Worm (Caenorhabditis elegans) whole organism, L4 larva: ENCODE results near the gene his-7.

Source experiments
- F37D6.2 ChIP-seq: sonication (generic microtip); optimal IDR thresholded peaks from 2 replicates; lab custom pipeline; 2016; ENCODE audit warnings: mild to moderate bottlenecking, missing genetic modification characterization, missing compliant biosample characterization
- F44E2.7 ChIP-seq: fragments of 200-800 bp; sonication (Bioruptor generic); IDR thresholded peaks from 2 replicates; pipeline ENCODE4 v2.1.2; 2022; ENCODE audit warnings: missing genetic modification characterization, missing compliant biosample characterization
- Y105C5A.15 ChIP-seq: fragments of 200-800 bp; sonication (Bioruptor generic); IDR thresholded peaks from 2 replicates; pipeline ENCODE4 v1.3.6; 2022; ENCODE audit warnings: missing genetic modification characterization, missing compliant biosample characterization
- Y48G9A.11 ChIP-seq: fragments of 200-800 bp; sonication (Bioruptor generic); IDR thresholded peaks from 2 replicates; pipeline ENCODE4 v1.3.6; 2022; ENCODE audit warnings: missing genetic modification reagents, missing genetic modification characterization, missing compliant biosample characterization
- Y5F2A.4 ChIP-seq: fragments of 200-800 bp; sonication (Bioruptor generic); optimal IDR thresholded peaks from 2 replicates; lab custom pipeline; 2018; ENCODE audit warnings: mild to moderate bottlenecking, missing genetic modification characterization, missing compliant biosample characterization
- ZK546.5 ChIP-seq, 2 experiments: sonication (generic microtip); optimal IDR thresholded peaks; 2 replicates each; lab custom pipeline; 2017; ENCODE audit warnings: missing biosample characterization in 2 of 2, missing genetic modification characterization in 2 of 2
- aha-1 ChIP-seq: fragments of 150-350 bp; peaks from one replicate; lab custom pipeline; 2014; ENCODE audit warnings: missing biosample characterization, missing genetic modification characterization
- aly-2 ChIP-seq: sonication (generic microtip); optimal IDR thresholded peaks from 2 replicates; lab custom pipeline; 2018; ENCODE audit warnings: missing biosample characterization, missing genetic modification characterization
- arid-1 ChIP-seq: fragments of 200-800 bp; sonication (Bioruptor generic); conservative IDR thresholded peaks from 2 replicates; pipeline ENCODE4 v1.3.6; 2022; ENCODE audit warnings: missing genetic modification reagents, missing genetic modification characterization, missing compliant biosample characterization
- attf-4 ChIP-seq: sonication (generic microtip); optimal IDR thresholded peaks from 3 replicates; lab custom pipeline; 2017; ENCODE audit warnings: missing biosample characterization, missing genetic modification characterization
- ceh-20 ChIP-seq: fragments of 200-800 bp; sonication (Bioruptor generic); IDR thresholded peaks from 2 replicates; pipeline ENCODE4 v1.3.6; 2022; ENCODE audit warnings: missing genetic modification reagents, missing genetic modification characterization, missing compliant biosample characterization
- ceh-82 ChIP-seq: sonication (generic microtip); optimal IDR thresholded peaks from 2 replicates; lab custom pipeline; 2017; ENCODE audit warnings: missing biosample characterization, missing genetic modification characterization
- ces-1 ChIP-seq: fragments of 150-350 bp; sonication (generic microtip); optimal IDR thresholded peaks from 4 replicates; lab custom pipeline; 2014; ENCODE audit warnings: missing biosample characterization, missing genetic modification reagents, missing genetic modification characterization
- cey-2 ChIP-seq: sonication (generic microtip); optimal IDR thresholded peaks from 3 replicates; lab custom pipeline; 2017; ENCODE audit warnings: missing genetic modification characterization, mild to moderate bottlenecking, missing compliant biosample characterization, antibody characterized with exemption, borderline replicate concordance; ENCODE audit not compliant: insufficient read depth
- daf-12 ChIP-seq: fragments of 150-350 bp; optimal IDR thresholded peaks from 2 replicates; lab custom pipeline; 2014; ENCODE audit warnings: missing biosample characterization, missing genetic modification reagents, missing genetic modification characterization
- daf-19 ChIP-seq: fragments of 200-800 bp; sonication (Bioruptor generic); conservative IDR thresholded peaks from 2 replicates; pipeline ENCODE4 v1.3.6; 2022; ENCODE audit warnings: missing genetic modification characterization, missing compliant biosample characterization
- dpl-1 ChIP-seq: fragments of 150-350 bp; optimal IDR thresholded peaks from 2 replicates; lab custom pipeline; 2014; ENCODE audit warnings: missing biosample characterization, missing genetic modification reagents, missing genetic modification characterization
- duxl-1 ChIP-seq: sonication (generic microtip); optimal IDR thresholded peaks from 2 replicates; lab custom pipeline; 2016; ENCODE audit warnings: mild to moderate bottlenecking, missing genetic modification characterization, moderate library complexity, missing compliant biosample characterization; ENCODE audit not compliant: poor library complexity
- dve-1 ChIP-seq: sonication (generic microtip); optimal IDR thresholded peaks from 2 replicates; lab custom pipeline; 2017; ENCODE audit warnings: antibody characterized with exemption, mild to moderate bottlenecking, missing genetic modification characterization, missing compliant biosample characterization; ENCODE audit not compliant: insufficient read depth
- gei-8 ChIP-seq: fragments of 200-800 bp; sonication (Bioruptor generic); optimal IDR thresholded peaks from 2 replicates; lab custom pipeline; 2018; ENCODE audit warnings: mild to moderate bottlenecking, missing genetic modification characterization, missing compliant biosample characterization
- lin-13 ChIP-seq: fragments of 150-350 bp; optimal IDR thresholded peaks from 2 replicates; lab custom pipeline; 2014; ENCODE audit warnings: missing biosample characterization, missing genetic modification reagents, missing genetic modification characterization
- lin-15B ChIP-seq: fragments of 150-350 bp; sonication (generic microtip); optimal IDR thresholded peaks from 3 replicates; lab custom pipeline; 2014; ENCODE audit warnings: missing biosample characterization, missing genetic modification characterization
- lin-29 ChIP-seq: fragments of 200-800 bp; sonication (Bioruptor generic); IDR thresholded peaks from 2 replicates; pipeline ENCODE4 v1.3.6; 2022; ENCODE audit warnings: missing genetic modification reagents, missing genetic modification characterization, missing compliant biosample characterization
- mes-2 ChIP-seq: sonication (generic microtip); optimal IDR thresholded peaks from 2 replicates; lab custom pipeline; 2016; ENCODE audit warnings: missing genotype, mild to moderate bottlenecking, missing genetic modification characterization, missing compliant biosample characterization; ENCODE audit not compliant: poor library complexity, severe bottlenecking
- nhr-10 ChIP-seq: fragments of 150-350 bp; optimal IDR thresholded peaks from 2 replicates; lab custom pipeline; 2014; ENCODE audit warnings: missing biosample characterization, missing genetic modification characterization
- nhr-111 ChIP-seq: fragments of 200-800 bp; sonication (Bioruptor generic); optimal IDR thresholded peaks from 2 replicates; lab custom pipeline; 2018; ENCODE audit warnings: mild to moderate bottlenecking, missing genetic modification characterization, missing compliant biosample characterization
- nhr-237 ChIP-seq: sonication (generic microtip); optimal IDR thresholded peaks from 2 replicates; lab custom pipeline; 2017; ENCODE audit warnings: missing biosample characterization, missing genetic modification characterization
- nhr-28 ChIP-seq: fragments of 150-350 bp; optimal IDR thresholded peaks from 2 replicates; lab custom pipeline; 2014; ENCODE audit warnings: missing biosample characterization, missing genetic modification characterization
- nhr-42 ChIP-seq: fragments of 200-800 bp; sonication (Bioruptor generic); IDR thresholded peaks from 2 replicates; pipeline ENCODE4 v1.3.6; 2022; ENCODE audit warnings: missing genetic modification characterization, missing compliant biosample characterization
- nhr-48 ChIP-seq: sonication (generic microtip); optimal IDR thresholded peaks from 2 replicates; lab custom pipeline; 2016; ENCODE audit warnings: mild to moderate bottlenecking, missing genetic modification characterization, missing compliant biosample characterization
- nhr-76 ChIP-seq: fragments of 150-350 bp; optimal IDR thresholded peaks from 2 replicates; lab custom pipeline; 2014; ENCODE audit warnings: missing biosample characterization, missing genetic modification characterization
- pqm-1 ChIP-seq: sonication (generic microtip); optimal IDR thresholded peaks from 2 replicates; lab custom pipeline; 2017; ENCODE audit warnings: missing biosample characterization, missing genetic modification characterization
- snpc-4 ChIP-seq: fragments of 150-350 bp; optimal IDR thresholded peaks from 2 replicates; lab custom pipeline; 2014; ENCODE audit warnings: missing biosample characterization, missing genetic modification characterization
- spr-3 ChIP-seq: fragments of 200-800 bp; sonication (Bioruptor generic); optimal IDR thresholded peaks from 2 replicates; lab custom pipeline; 2018; ENCODE audit warnings: mild to moderate bottlenecking, missing genetic modification characterization, missing compliant biosample characterization
- unc-62 ChIP-seq, 3 experiments: fragments of 150-350 bp in 1 of 3; sonication (generic microtip); optimal IDR thresholded peaks in 2 of 3; peaks in 1 of 3; 1 replicate in 1 of 3; 2 replicates in 2 of 3; lab custom pipeline; 2014 to 2017; ENCODE audit warnings: missing biosample characterization in 3 of 3, missing genetic modification characterization in 3 of 3, missing genetic modification reagents in 3 of 3, missing genotype in 1 of 3
- vab-7 ChIP-seq: fragments of 200-800 bp; sonication (Bioruptor generic); IDR thresholded peaks from 2 replicates; pipeline ENCODE4 v1.3.6; 2022; ENCODE audit warnings: missing genetic modification reagents, missing genetic modification characterization, missing compliant biosample characterization
- zag-1 ChIP-seq: fragments of 150-350 bp; optimal IDR thresholded peaks from 2 replicates; lab custom pipeline; 2014; ENCODE audit warnings: missing biosample characterization, missing genetic modification characterization
- ztf-11 ChIP-seq: fragments of 150-350 bp; optimal IDR thresholded peaks from 2 replicates; lab custom pipeline; 2014; ENCODE audit warnings: missing biosample characterization, missing genetic modification characterization
- ztf-7 ChIP-seq: fragments of 150-350 bp; optimal IDR thresholded peaks from 2 replicates; lab custom pipeline; 2014; ENCODE audit warnings: missing biosample characterization, missing genetic modification characterization

The his-7 gene

ce11 chrV:8500348-8500747 lies 32.8 kb upstream of the his-7 start (continued):
- TF ChIP-seq lin-13 (GFP tag; lab: Kevin White, UChicago), result peak; percentile 78
- TF ChIP-seq arid-1 (GFP tag; lab: Robert Waterston, UW), result peak; percentile 99
- peak; percentile 48 for TF ChIP-seq ceh-82
- TF ChIP-seq Y105C5A.15, result peak; percentile 100
- TF ChIP-seq F44E2.7, result peak; percentile 100
- peak; percentile 100 for TF ChIP-seq nhr-111 (GFP tag; lab: Kevin White, UChicago)
- TF ChIP-seq pqm-1 (tag; lab: Kevin White, UChicago), result no peak
- peak; percentile 99 for TF ChIP-seq vab-7 (GFP tag; lab: Robert Waterston, UW)
- peak; percentile 86 for TF ChIP-seq attf-4 (tag; lab: Kevin White, UChicago)
- TF ChIP-seq lin-15B (tag; lab: Kevin White, UChicago), result peak; percentile 60
- no peak for TF ChIP-seq cey-2
- no peak for TF ChIP-seq nhr-76 (tag; lab: Kevin White, UChicago)
- no peak for TF ChIP-seq unc-62 (GFP tag; optimal IDR thresholded peaks at IDR 0.05 in 1 of 2; lab: Kevin White, UChicago)
- TF ChIP-seq unc-62 (tag; optimal IDR thresholded peaks at IDR 0.05; lab: Kevin White, UChicago), result no peak
- TF ChIP-seq nhr-48, result peak; percentile 92
- peak; percentile 99 for TF ChIP-seq spr-3
- TF ChIP-seq aly-2 (tag; lab: Kevin White, UChicago), result peak; percentile 97
- TF ChIP-seq zag-1 (tag; lab: Kevin White, UChicago), result peak; percentile 40
- TF ChIP-seq ztf-11, result no peak
- peak; percentile 98 for TF ChIP-seq Y5F2A.4
- TF ChIP-seq aha-1 (tag; lab: Kevin White, UChicago), result peak; percentile 98
- TF ChIP-seq nhr-28 (tag; lab: Kevin White, UChicago), result peak; percentile 65
- TF ChIP-seq snpc-4, result peak; percentile 99
- TF ChIP-seq gei-8 (GFP tag; lab: Kevin White, UChicago), result peak; percentile 100
- peak; percentile 91 for TF ChIP-seq F37D6.2
- TF ChIP-seq ztf-7 (tag; lab: Kevin White, UChicago), result peak; percentile 95
- peak; percentile 98 for TF ChIP-seq duxl-1
- peak; percentile 95 for TF ChIP-seq Y48G9A.11 (GFP tag; lab: Robert Waterston, UW)
- TF ChIP-seq ces-1 (GFP tag; lab: Kevin White, UChicago), result peak; percentile 74
- peak; percentile 76 for TF ChIP-seq dpl-1 (GFP tag; lab: Kevin White, UChicago)
- TF ChIP-seq nhr-42, result peak; percentile 98
- TF ChIP-seq, all 104 proteins: peak for 87

DNA sequence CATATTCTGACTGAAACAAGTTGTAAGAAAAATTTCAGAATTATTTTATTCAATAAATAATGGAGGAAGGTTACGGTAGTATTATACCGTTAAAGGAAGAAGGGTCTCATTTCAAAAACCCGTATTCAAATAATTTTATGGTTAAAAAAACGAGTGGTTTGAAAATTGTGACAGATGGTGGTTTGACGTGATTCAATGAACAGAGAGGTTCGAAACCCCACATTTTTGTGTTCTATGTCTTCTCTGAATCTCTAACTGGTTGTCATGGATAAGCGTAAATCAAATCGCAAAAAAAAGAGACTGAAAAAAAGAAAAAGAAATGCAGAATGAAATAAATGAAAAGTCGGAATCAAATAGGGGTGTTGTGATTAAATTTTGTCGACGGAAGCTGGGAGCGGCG lies 25.9 kb upstream of the his-7 start, which contains the start of gene ZK994.6:
ZK994.6 (minus strand) TSS at position 101 of the 400 bp plus-strand sequence.
- no peak for TF ChIP-seq lin-29 (GFP tag; lab: Robert Waterston, UW)
- no peak for TF ChIP-seq dve-1
- TF ChIP-seq mes-2 (tag; lab: Kevin White, UChicago), result no peak
- TF ChIP-seq ZK546.5 (tag; optimal IDR thresholded peaks at IDR 0.05; lab: Kevin White, UChicago), result no peak
- TF ChIP-seq zag-1 (tag; lab: Kevin White, UChicago), result no peak

DNA sequence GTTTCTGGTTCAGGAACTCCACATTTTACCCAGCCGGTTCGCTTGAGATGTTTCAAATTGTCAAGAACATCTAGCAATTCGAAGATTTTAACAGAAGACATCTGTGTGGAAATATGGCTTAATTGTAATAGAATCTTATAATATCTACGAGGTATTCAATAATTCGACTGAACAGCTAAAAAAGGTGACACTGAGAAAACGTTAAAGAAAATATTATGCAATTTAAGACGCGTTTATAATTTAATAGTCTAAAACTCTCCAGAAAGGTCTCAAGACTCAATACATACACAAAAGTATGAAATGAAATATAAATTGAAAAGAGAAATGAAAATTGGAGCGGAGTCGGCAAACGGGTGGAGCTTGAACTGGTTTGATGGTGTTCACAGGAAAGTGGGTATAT lies 19.8 kb upstream of the his-7 start, which contains the start of gene F45F2.9:
F45F2.9 (minus strand) TSS at position 101 of the 400 bp plus-strand sequence.
- TF ChIP-seq arid-1 (GFP tag; lab: Robert Waterston, UW) (no peak), ceh-20 (GFP tag; lab: Robert Waterston, UW) (no peak), cey-2 (no peak), daf-12 (no peak), nhr-237 (tag; lab: Kevin White, UChicago) (no peak), nhr-28 (tag; lab: Kevin White, UChicago) (no peak), dpl-1 (GFP tag; lab: Kevin White, UChicago) (no peak), nhr-10 (no peak), ztf-7 (tag; lab: Kevin White, UChicago) (no peak), daf-19 (GFP tag; lab: Robert Waterston, UW) (no peak)
